Worm (Caenorhabditis elegans) whole organism, L4 larva: ENCODE data around the gene lrpc-1.

Experiments used
- R02D3.7 ChIP-seq: fragments of 150-350 bp; sonication (generic microtip); optimal IDR thresholded peaks from 3 replicates; lab custom pipeline; 2014; ENCODE audit warnings: missing biosample characterization, missing genetic modification characterization
- Y75B8A.6 ChIP-seq: fragments of 200-800 bp; sonication (Bioruptor generic); IDR thresholded peaks from 2 replicates; pipeline ENCODE4 v1.3.6; 2022; ENCODE audit warnings: missing genetic modification reagents, missing genetic modification characterization, missing compliant biosample characterization
- ZK337.2 ChIP-seq: fragments of 200-800 bp; sonication (Bioruptor generic); IDR thresholded peaks from 2 replicates; pipeline ENCODE4 v1.3.6; 2022; ENCODE audit warnings: missing genetic modification reagents, missing genetic modification characterization, missing compliant biosample characterization
- ZK546.5 ChIP-seq, 2 experiments: sonication (generic microtip); optimal IDR thresholded peaks; 2 replicates each; lab custom pipeline; 2017; ENCODE audit warnings: missing biosample characterization in 2 of 2, missing genetic modification characterization in 2 of 2
- aha-1 ChIP-seq: fragments of 150-350 bp; peaks from one replicate; lab custom pipeline; 2014; ENCODE audit warnings: missing biosample characterization, missing genetic modification characterization
- aly-2 ChIP-seq: sonication (generic microtip); optimal IDR thresholded peaks from 2 replicates; lab custom pipeline; 2018; ENCODE audit warnings: missing biosample characterization, missing genetic modification characterization
- ceh-20 ChIP-seq: fragments of 200-800 bp; sonication (Bioruptor generic); IDR thresholded peaks from 2 replicates; pipeline ENCODE4 v1.3.6; 2022; ENCODE audit warnings: missing genetic modification reagents, missing genetic modification characterization, missing compliant biosample characterization
- ceh-28 ChIP-seq: fragments of 150-350 bp; optimal IDR thresholded peaks from 2 replicates; lab custom pipeline; 2014; ENCODE audit warnings: missing biosample characterization, missing genetic modification reagents, missing genetic modification characterization
- ceh-62 ChIP-seq: sonication (generic microtip); optimal IDR thresholded peaks from 2 replicates; lab custom pipeline; 2017; ENCODE audit warnings: missing biosample characterization, missing genetic modification characterization
- ceh-82 ChIP-seq: sonication (generic microtip); optimal IDR thresholded peaks from 2 replicates; lab custom pipeline; 2017; ENCODE audit warnings: missing biosample characterization, missing genetic modification characterization
- daf-8 ChIP-seq: fragments of 200-800 bp; sonication (Bioruptor generic); IDR thresholded peaks from 2 replicates; pipeline ENCODE4 v1.3.6; 2022; ENCODE audit warnings: missing genetic modification characterization, missing compliant biosample characterization
- dmd-8 ChIP-seq: fragments of 200-800 bp; sonication (Bioruptor generic); IDR thresholded peaks from 2 replicates; pipeline ENCODE4 v1.3.6; 2022; ENCODE audit warnings: missing genetic modification characterization, missing compliant biosample characterization
- dmd-9 ChIP-seq: fragments of 200-800 bp; sonication (Bioruptor generic); IDR thresholded peaks from 2 replicates; pipeline ENCODE4 v1.3.6; 2022; ENCODE audit warnings: missing genetic modification reagents, missing genetic modification characterization, missing compliant biosample characterization
- dve-1 ChIP-seq: sonication (generic microtip); optimal IDR thresholded peaks from 2 replicates; lab custom pipeline; 2017; ENCODE audit warnings: antibody characterized with exemption, mild to moderate bottlenecking, missing genetic modification characterization, missing compliant biosample characterization; ENCODE audit not compliant: insufficient read depth
- fkh-10 ChIP-seq: fragments of 150-350 bp; optimal IDR thresholded peaks from 2 replicates; lab custom pipeline; 2014; ENCODE audit warnings: missing biosample characterization, missing genetic modification reagents, missing genetic modification characterization
- hif-1 ChIP-seq, 2 experiments: sonication (generic microtip); optimal IDR thresholded peaks; 2 replicates each; lab custom pipeline; 2016 to 2017; ENCODE audit warnings: missing compliant biosample characterization in 2 of 2, missing genetic modification characterization in 2 of 2, missing genetic modification reagents in 2 of 2, missing genotype in 2 of 2, mild to moderate bottlenecking in 1 of 2
- hmg-1.1 ChIP-seq: fragments of 200-800 bp; sonication (Bioruptor generic); IDR thresholded peaks from 2 replicates; pipeline ENCODE4 v1.3.6; 2022; ENCODE audit warnings: missing genetic modification reagents, missing genetic modification characterization, missing compliant biosample characterization
- jun-1 ChIP-seq: fragments of 150-350 bp; optimal IDR thresholded peaks from 2 replicates; lab custom pipeline; 2014; ENCODE audit warnings: missing biosample characterization, missing genetic modification reagents, missing genetic modification characterization
- lin-15B ChIP-seq: fragments of 150-350 bp; sonication (generic microtip); optimal IDR thresholded peaks from 3 replicates; lab custom pipeline; 2014; ENCODE audit warnings: missing biosample characterization, missing genetic modification characterization
- lir-3 ChIP-seq: sonication (generic microtip); optimal IDR thresholded peaks from 2 replicates; lab custom pipeline; 2016; ENCODE audit warnings: mild to moderate bottlenecking, missing genetic modification characterization, missing compliant biosample characterization
- madf-9 ChIP-seq: fragments of 200-800 bp; sonication (Bioruptor generic); conservative IDR thresholded peaks from 2 replicates; pipeline ENCODE4 v1.3.6; 2022; ENCODE audit warnings: missing genetic modification reagents, missing genetic modification characterization, missing compliant biosample characterization
- mdt-29 ChIP-seq: fragments of 200-800 bp; sonication (Bioruptor generic); IDR thresholded peaks from 2 replicates; pipeline ENCODE4 v1.3.6; 2022; ENCODE audit warnings: missing genetic modification reagents, missing genetic modification characterization, missing compliant biosample characterization
- mep-1 ChIP-seq: fragments of 150-350 bp; sonication (generic microtip); optimal IDR thresholded peaks from 3 replicates; lab custom pipeline; 2014; ENCODE audit warnings: missing biosample characterization, missing genetic modification characterization
- mes-2 ChIP-seq: sonication (generic microtip); optimal IDR thresholded peaks from 2 replicates; lab custom pipeline; 2016; ENCODE audit warnings: missing genotype, mild to moderate bottlenecking, missing genetic modification characterization, missing compliant biosample characterization; ENCODE audit not compliant: poor library complexity, severe bottlenecking
- mxl-2 ChIP-seq: fragments of 200-800 bp; sonication (Bioruptor generic); conservative IDR thresholded peaks from 2 replicates; pipeline ENCODE4 v1.3.6; 2022; ENCODE audit warnings: missing genetic modification reagents, missing genetic modification characterization, missing compliant biosample characterization
- mxl-3 ChIP-seq: fragments of 200-800 bp; sonication (Bioruptor generic); optimal IDR thresholded peaks from 2 replicates; lab custom pipeline; 2018; ENCODE audit warnings: mild to moderate bottlenecking, missing genetic modification characterization, missing compliant biosample characterization
- nhr-10 ChIP-seq: fragments of 150-350 bp; optimal IDR thresholded peaks from 2 replicates; lab custom pipeline; 2014; ENCODE audit warnings: missing biosample characterization, missing genetic modification characterization
- nhr-102 ChIP-seq: sonication (generic microtip); optimal IDR thresholded peaks from 2 replicates; lab custom pipeline; 2016; ENCODE audit warnings: mild to moderate bottlenecking, missing genetic modification characterization, moderate library complexity, missing compliant biosample characterization
- nhr-11 ChIP-seq: fragments of 150-350 bp; optimal IDR thresholded peaks from 2 replicates; lab custom pipeline; 2014; ENCODE audit warnings: missing biosample characterization, missing genetic modification characterization
- nhr-111 ChIP-seq: fragments of 200-800 bp; sonication (Bioruptor generic); optimal IDR thresholded peaks from 2 replicates; lab custom pipeline; 2018; ENCODE audit warnings: mild to moderate bottlenecking, missing genetic modification characterization, missing compliant biosample characterization
- nhr-25 ChIP-seq: sonication (generic microtip); optimal IDR thresholded peaks from 2 replicates; lab custom pipeline; 2017; ENCODE audit warnings: missing genetic modification characterization, mild to moderate bottlenecking, missing compliant biosample characterization, antibody characterized with exemption, moderate library complexity, borderline replicate concordance; ENCODE audit not compliant: insufficient read depth
- nhr-48 ChIP-seq: sonication (generic microtip); optimal IDR thresholded peaks from 2 replicates; lab custom pipeline; 2016; ENCODE audit warnings: mild to moderate bottlenecking, missing genetic modification characterization, missing compliant biosample characterization
- nhr-6 ChIP-seq: fragments of 150-350 bp; optimal IDR thresholded peaks from 2 replicates; lab custom pipeline; 2014; ENCODE audit warnings: missing biosample characterization, missing genetic modification characterization
- nhr-77 ChIP-seq: fragments of 150-350 bp; optimal IDR thresholded peaks from 2 replicates; lab custom pipeline; 2014; ENCODE audit warnings: missing biosample characterization, missing genetic modification characterization
- pha-4 ChIP-seq, 2 experiments: fragments of 150-350 bp in 1 of 2; fragments of 200-800 bp in 1 of 2; sonication (Bioruptor generic) in 1 of 2; IDR thresholded peaks in 1 of 2; optimal IDR thresholded peaks in 1 of 2; 2 replicates each; pipeline versions ENCODE4 v1.3.6 to Lab custom; 2014 to 2022; ENCODE audit warnings: missing genetic modification characterization in 2 of 2, missing genetic modification reagents in 2 of 2, missing biosample characterization in 1 of 2, missing compliant biosample characterization in 1 of 2
- php-3 ChIP-seq: fragments of 200-800 bp; sonication (Bioruptor generic); IDR thresholded peaks from 2 replicates; pipeline ENCODE4 v1.3.6; 2022; ENCODE audit warnings: missing genetic modification reagents, missing genetic modification characterization, missing compliant biosample characterization
- pqm-1 ChIP-seq: sonication (generic microtip); optimal IDR thresholded peaks from 2 replicates; lab custom pipeline; 2017; ENCODE audit warnings: missing biosample characterization, missing genetic modification characterization
- rbr-2 ChIP-seq: sonication (generic microtip); optimal IDR thresholded peaks from 2 replicates; lab custom pipeline; 2016; ENCODE audit warnings: missing genotype, missing genetic modification characterization, missing compliant biosample characterization
- snpc-4 ChIP-seq: fragments of 150-350 bp; optimal IDR thresholded peaks from 2 replicates; lab custom pipeline; 2014; ENCODE audit warnings: missing biosample characterization, missing genetic modification characterization
- spr-3 ChIP-seq: fragments of 200-800 bp; sonication (Bioruptor generic); optimal IDR thresholded peaks from 2 replicates; lab custom pipeline; 2018; ENCODE audit warnings: mild to moderate bottlenecking, missing genetic modification characterization, missing compliant biosample characterization
- unc-130 ChIP-seq: sonication (generic microtip); optimal IDR thresholded peaks from 2 replicates; lab custom pipeline; 2016; ENCODE audit warnings: missing genetic modification reagents, missing genetic modification characterization, missing compliant biosample characterization
- unc-39 ChIP-seq: sonication (generic microtip); optimal IDR thresholded peaks from 2 replicates; lab custom pipeline; 2017; ENCODE audit warnings: missing biosample characterization, missing genetic modification characterization
- vab-7 ChIP-seq: fragments of 200-800 bp; sonication (Bioruptor generic); IDR thresholded peaks from 2 replicates; pipeline ENCODE4 v1.3.6; 2022; ENCODE audit warnings: missing genetic modification reagents, missing genetic modification characterization, missing compliant biosample characterization
- zag-1 ChIP-seq: fragments of 150-350 bp; optimal IDR thresholded peaks from 2 replicates; lab custom pipeline; 2014; ENCODE audit warnings: missing biosample characterization, missing genetic modification characterization
- zfp-2 ChIP-seq: sonication (generic microtip); optimal IDR thresholded peaks from 2 replicates; lab custom pipeline; 2016; ENCODE audit warnings: mild to moderate bottlenecking, missing genetic modification characterization, missing compliant biosample characterization
- zip-2 ChIP-seq: fragments of 150-350 bp; optimal IDR thresholded peaks from 2 replicates; lab custom pipeline; 2014; ENCODE audit warnings: missing biosample characterization, missing genetic modification characterization
- ztf-11 ChIP-seq: fragments of 150-350 bp; optimal IDR thresholded peaks from 2 replicates; lab custom pipeline; 2014; ENCODE audit warnings: missing biosample characterization, missing genetic modification characterization

The lrpc-1 gene

DNA sequence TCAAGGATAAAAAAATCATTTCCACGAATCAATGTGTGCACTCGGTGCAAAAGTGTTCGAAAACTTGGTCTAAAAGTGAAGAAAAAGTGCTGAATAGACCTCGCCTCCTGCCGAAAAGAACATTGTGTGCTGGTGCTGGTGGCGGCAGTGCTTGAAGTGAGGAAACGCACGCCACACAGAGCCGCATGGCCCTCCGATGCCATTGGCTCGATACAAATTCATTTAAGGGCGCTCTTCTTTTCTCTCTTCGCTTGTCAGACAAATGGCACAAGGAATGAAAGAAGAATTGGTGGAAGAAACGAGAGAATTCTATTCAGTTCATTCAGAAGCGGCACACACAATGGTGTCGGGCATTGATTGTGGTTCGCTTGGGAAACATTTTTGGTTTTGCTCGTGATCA lies 30.7 kb downstream of the lrpc-1 start (continued):
- peak; percentile 12 for TF ChIP-seq nhr-48 (tag; lab: Kevin White, UChicago)

DNA sequence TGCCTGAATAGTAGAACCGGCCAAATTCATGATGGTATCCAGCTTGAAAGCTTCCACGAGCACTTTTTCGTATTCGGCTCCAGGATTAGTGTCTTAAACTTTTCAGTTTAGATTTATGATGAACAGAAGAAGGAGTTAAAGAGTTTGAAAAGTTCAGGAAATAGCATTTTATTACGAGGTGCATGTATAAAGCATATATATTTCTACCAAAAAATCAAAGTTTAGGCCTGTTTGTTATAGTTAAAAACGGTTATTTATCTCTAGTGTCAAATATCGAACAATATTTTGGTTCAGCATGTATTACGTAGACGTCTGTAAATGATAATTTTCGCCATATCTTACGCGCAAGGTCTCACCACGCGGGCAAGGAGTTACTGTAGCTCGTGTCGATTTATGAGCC lies 31.7 kb downstream of the lrpc-1 start, which contains the start of gene klc-2:
TSS of gene klc-2 (minus strand) at position 101 of the 400 bp plus-strand sequence.
- no peak for TF ChIP-seq zfp-2
- no peak for TF ChIP-seq mxl-3
- TF ChIP-seq unc-130 (GFP tag; lab: Kevin White, UChicago) = no peak
- TF ChIP-seq nhr-10 (tag; lab: Kevin White, UChicago) = no peak
- no peak for TF ChIP-seq spr-3 (GFP tag; lab: Kevin White, UChicago)
- TF ChIP-seq fkh-10 (GFP tag; lab: Kevin White, UChicago) = no peak
- no peak for TF ChIP-seq madf-9 (GFP tag; lab: Robert Waterston, UW)
- no peak for TF ChIP-seq nhr-48 (tag; lab: Kevin White, UChicago)
- TF ChIP-seq nhr-25 (tag; lab: Kevin White, UChicago) = no peak
- TF ChIP-seq, all 104 proteins: peak for 0

DNA sequence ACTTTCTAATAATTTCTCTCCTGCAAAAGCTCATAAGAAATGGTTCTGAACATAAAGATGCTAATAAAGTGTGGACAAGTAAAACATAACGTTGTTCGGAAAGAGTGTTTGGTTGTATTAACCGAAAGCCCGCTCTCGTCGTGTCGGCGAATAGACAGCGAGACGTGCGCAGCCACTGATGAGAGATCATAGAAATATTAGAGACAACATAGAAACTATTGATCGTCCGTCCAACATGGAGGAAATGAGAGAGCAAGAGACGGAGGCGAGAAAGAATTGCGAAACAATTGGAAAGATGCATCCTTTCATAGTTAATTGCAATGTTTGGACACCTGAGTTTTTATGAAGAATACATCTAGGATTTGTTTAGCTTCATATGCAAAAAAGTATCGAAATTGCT lies 32.5 kb downstream of the lrpc-1 start:
- TF ChIP-seq daf-8 (GFP tag; lab: Robert Waterston, UW) (no peak), nhr-11 (tag; lab: Kevin White, UChicago) (peak; percentile 3), ZK546.5 (tag; optimal IDR thresholded peaks at IDR 0.05; lab: Kevin White, UChicago) (no peak), dmd-9 (no peak), rbr-2 (peak; percentile 48), mdt-29 (GFP tag; lab: Robert Waterston, UW) (no peak), ZK337.2 (GFP tag; lab: Robert Waterston, UW) (no peak), zag-1 (tag; lab: Kevin White, UChicago) (no peak), ceh-82 (tag; lab: Kevin White, UChicago) (no peak), mes-2 (tag; lab: Kevin White, UChicago) (peak; percentile 71), dmd-8 (GFP tag; lab: Robert Waterston, UW) (no peak), aha-1 (tag; lab: Kevin White, UChicago) (peak; percentile 76), nhr-77 (tag; lab: Kevin White, UChicago) (no peak), php-3 (no peak), fkh-10 (GFP tag; lab: Kevin White, UChicago) (no peak), mxl-2 (GFP tag; lab: Robert Waterston, UW) (no peak), ceh-20 (GFP tag; lab: Robert Waterston, UW) (no peak), nhr-6 (peak; percentile 24), lin-15B (no peak), R02D3.7 (tag; lab: Kevin White, UChicago) (no peak), nhr-48 (tag; lab: Kevin White, UChicago) (no peak), nhr-111 (GFP tag; lab: Kevin White, UChicago) (no peak), jun-1 (tag; lab: Kevin White, UChicago) (no peak), hif-1 (tag; optimal IDR thresholded peaks at IDR 0.05; lab: Kevin White, UChicago) (peak in 1 of 2 experiments; percentile 13), mep-1 (tag; lab: Kevin White, UChicago) (peak; percentile 71), vab-7 (GFP tag; lab: Robert Waterston, UW) (no peak), nhr-102 (tag; lab: Kevin White, UChicago) (no peak), mxl-3 (peak; percentile 46), zip-2 (tag; lab: Kevin White, UChicago) (no peak), Y75B8A.6 (GFP tag; lab: Robert Waterston, UW) (no peak), pha-4 (GFP tag; IDR thresholded peaks at IDR 0.05; lab: Robert Waterston, UW) (no peak), pha-4 (tag; optimal IDR thresholded peaks at IDR 0.05; lab: Kevin White, UChicago) (no peak), hmg-1.1 (peak; percentile 73), unc-39 (no peak), snpc-4 (tag; lab: Kevin White, UChicago) (no peak), dve-1 (tag; lab: Kevin White, UChicago) (peak; percentile 71), ztf-11 (no peak), ceh-62 (no peak), pqm-1 (no peak), aly-2 (tag; lab: Kevin White, UChicago) (no peak), lir-3 (tag; lab: Kevin White, UChicago) (no peak), ceh-28 (tag; lab: Kevin White, UChicago) (peak; percentile 58), zfp-2 (no peak)
